Fruit fly (Drosophila melanogaster) whole organism, adult: ENCODE data around the gene Svil.

ENCODE experiments used
- CG11617 ChIP-seq: fragments of 200-800 bp; sonication (Bioruptor generic); optimal IDR thresholded peaks from 2 replicates; lab custom pipeline; 2017; ENCODE audit warnings: mild to moderate bottlenecking, missing biosample characterization, missing genetic modification reagents, missing genetic modification characterization
- CG12768 ChIP-seq: fragments of 200-800 bp; sonication (Bioruptor generic); optimal IDR thresholded peaks from 2 replicates; lab custom pipeline; 2017; ENCODE audit warnings: missing biosample characterization, missing genetic modification characterization, mild to moderate bottlenecking, moderate library complexity, missing genetic modification reagents
- CG14711 ChIP-seq: fragments of 200-800 bp; sonication (Bioruptor generic); optimal IDR thresholded peaks from 2 replicates; lab custom pipeline; 2018; ENCODE audit warnings: missing biosample characterization, mild to moderate bottlenecking, missing genetic modification characterization, moderate library complexity
- CG1620 ChIP-seq: fragments of 200-800 bp; sonication (Bioruptor generic); optimal IDR thresholded peaks from 2 replicates; lab custom pipeline; 2016; ENCODE audit warnings: missing biosample characterization, missing genetic modification characterization
- CG33017 ChIP-seq: fragments of 200-800 bp; sonication (Bioruptor generic); optimal IDR thresholded peaks from 2 replicates; lab custom pipeline; 2018; ENCODE audit warnings: missing biosample characterization, mild to moderate bottlenecking, missing genetic modification characterization, moderate library complexity
- CG5204 ChIP-seq: fragments of 200-800 bp; sonication (Bioruptor generic); optimal IDR thresholded peaks from 2 replicates; lab custom pipeline; 2016; ENCODE audit warnings: missing biosample characterization, missing genetic modification characterization
- CG7045 ChIP-seq: fragments of 200-800 bp; sonication (Bioruptor generic); optimal IDR thresholded peaks from 2 replicates; lab custom pipeline; 2017; ENCODE audit warnings: missing biosample characterization, mild to moderate bottlenecking, missing genetic modification characterization
- CG7101 ChIP-seq: fragments of 200-800 bp; sonication (Bioruptor generic); optimal IDR thresholded peaks from 2 replicates; lab custom pipeline; 2018; ENCODE audit warnings: missing biosample characterization, mild to moderate bottlenecking, missing genetic modification characterization, moderate library complexity
- Clk ChIP-seq: fragments of 200-800 bp; sonication (Bioruptor generic); optimal IDR thresholded peaks from 2 replicates; lab custom pipeline; 2017; ENCODE audit warnings: missing biosample characterization, missing genetic modification characterization
- Crg-1 ChIP-seq: fragments of 200-800 bp; sonication (Bioruptor generic); optimal IDR thresholded peaks from 2 replicates; lab custom pipeline; 2016; ENCODE audit warnings: missing biosample characterization, missing genetic modification characterization
- Hr96 ChIP-seq: fragments of 200-800 bp; sonication (Bioruptor generic); optimal IDR thresholded peaks from 2 replicates; lab custom pipeline; 2016; ENCODE audit warnings: missing biosample characterization, missing genetic modification characterization
- Mnt ChIP-seq: fragments of 200-800 bp; sonication (Bioruptor generic); optimal IDR thresholded peaks from 2 replicates; lab custom pipeline; 2016; ENCODE audit warnings: missing biosample characterization, mild to moderate bottlenecking, missing genetic modification characterization
- bab1 ChIP-seq: fragments of 200-800 bp; sonication (Bioruptor generic); optimal IDR thresholded peaks from 3 replicates; lab custom pipeline; 2019; ENCODE audit warnings: missing biosample characterization, mild to moderate bottlenecking, missing genetic modification characterization, moderate library complexity
- cic ChIP-seq: fragments of 200-800 bp; sonication (Bioruptor generic); optimal IDR thresholded peaks from 2 replicates; lab custom pipeline; 2017; ENCODE audit warnings: missing biosample characterization, mild to moderate bottlenecking, missing genetic modification characterization, moderate library complexity
- cnc ChIP-seq, 2 experiments: fragments of >200 bp; optimal IDR thresholded peaks; 2 replicates each; lab custom pipeline; 2017
- kay ChIP-seq: fragments of 200-800 bp; sonication (Bioruptor generic); peaks from one replicate; lab custom pipeline; 2016; ENCODE audit warnings: missing biosample characterization, missing genetic modification characterization, borderline replicate concordance
- ovo ChIP-seq: fragments of 200-800 bp; sonication (Bioruptor generic); optimal IDR thresholded peaks from 2 replicates; lab custom pipeline; 2016; ENCODE audit warnings: missing biosample characterization, missing genetic modification characterization
- pad ChIP-seq: fragments of 200-800 bp; sonication (Bioruptor generic); optimal IDR thresholded peaks from 3 replicates; lab custom pipeline; 2017; ENCODE audit warnings: missing biosample characterization, missing genetic modification characterization, mild to moderate bottlenecking, moderate library complexity, missing genetic modification reagents
- tj ChIP-seq: fragments of 200-800 bp; sonication (Bioruptor generic); optimal IDR thresholded peaks from 3 replicates; lab custom pipeline; 2017; ENCODE audit warnings: missing biosample characterization, mild to moderate bottlenecking, missing genetic modification characterization, moderate library complexity
- toe ChIP-seq: fragments of 200-800 bp; sonication (Bioruptor generic); optimal IDR thresholded peaks from 2 replicates; lab custom pipeline; 2016; ENCODE audit warnings: missing biosample characterization, missing genetic modification characterization

Gene Svil

dm6 chr3L:2478349-2478959 is 101.0 kb downstream of the Svil start, which contains the start of gene Cyp4d20:
TSS of gene Cyp4d20 (minus strand) at chr3L:2478448.
- TF ChIP-seq CG14711 (peak; percentile 66), cic (no peak), CG33017 (tag; lab: Kevin White, UChicago) (peak; percentile 29), CG1620 (GFP tag; lab: Kevin White, UChicago) (no peak), pad (peak; percentile 14), Mnt (GFP tag; lab: Kevin White, UChicago) (no peak), CG7101 (tag; lab: Kevin White, UChicago) (peak; percentile 36), CG12768 (peak; percentile 34), CG5204 (GFP tag; lab: Kevin White, UChicago) (no peak), Hr96 (no peak), CG11617 (no peak), ovo (GFP tag; lab: Kevin White, UChicago) (no peak), Clk (no peak), cnc (optimal IDR thresholded peaks at IDR 0.05; lab: Kevin White, UChicago) (no peak), tj (no peak), toe (no peak), Crg-1 (GFP tag; lab: Kevin White, UChicago) (no peak), bab1 (GFP tag; lab: Kevin White, UChicago) (no peak), kay (GFP tag; lab: Kevin White, UChicago) (peak; percentile 78), CG7045 (peak; percentile 9)

- TF ChIP-seq Clk = no peak
- TF ChIP-seq toe = peak; percentile 14
- TF ChIP-seq cnc (optimal IDR thresholded peaks at IDR 0.05; lab: Kevin White, UChicago) = no peak
- TF ChIP-seq CG7101 (tag; lab: Kevin White, UChicago) = peak; percentile 2
- no peak for TF ChIP-seq cic
- no peak for TF ChIP-seq CG5204 (GFP tag; lab: Kevin White, UChicago)
- peak; percentile 51 for TF ChIP-seq CG14711
- no peak for TF ChIP-seq CG11617
- no peak for TF ChIP-seq Hr96
- no peak for TF ChIP-seq pad
Measured at dm6 chr3L:2479250-2479649, 101.8 kb downstream of the Svil start.

- peak; percentile 23 for TF ChIP-seq kay (GFP tag; lab: Kevin White, UChicago)
- TF ChIP-seq Clk = no peak
- no peak for TF ChIP-seq cnc (optimal IDR thresholded peaks at IDR 0.05; lab: Kevin White, UChicago)
- TF ChIP-seq Hr96 = no peak
- no peak for TF ChIP-seq ovo (GFP tag; lab: Kevin White, UChicago)
- TF ChIP-seq CG7045 = no peak
Measured at dm6 chr3L:2480470-2480869, 103.0 kb downstream of the Svil start.

- peak; percentile 98 for TF ChIP-seq tj
- TF ChIP-seq CG14711 = peak; percentile 57
- TF ChIP-seq CG5204 (GFP tag; lab: Kevin White, UChicago) = no peak
- no peak for TF ChIP-seq cnc (optimal IDR thresholded peaks at IDR 0.05; lab: Kevin White, UChicago)
- TF ChIP-seq CG7101 (tag; lab: Kevin White, UChicago) = peak; percentile 45
- peak; percentile 61 for TF ChIP-seq bab1 (GFP tag; lab: Kevin White, UChicago)
Measured at dm6 chr3L:2481470-2481869, 104.0 kb downstream of the Svil start.

dm6 chr3L:2482941-2483541 is 105.6 kb downstream of the Svil start:
- TF ChIP-seq tj (peak; percentile 81), CG33017 (tag; lab: Kevin White, UChicago) (no peak), cnc (optimal IDR thresholded peaks at IDR 0.05; lab: Kevin White, UChicago) (no peak), CG11617 (no peak)

dm6 chr3L:2485331-2486115 is 108.1 kb downstream of the Svil start:
- TF ChIP-seq Hr96 = no peak
- peak; percentile 47 for TF ChIP-seq bab1 (GFP tag; lab: Kevin White, UChicago)
- TF ChIP-seq kay (GFP tag; lab: Kevin White, UChicago) = no peak

- TF ChIP-seq toe (no peak), CG11617 (no peak), cnc (optimal IDR thresholded peaks at IDR 0.05; lab: Kevin White, UChicago) (no peak), ovo (GFP tag; lab: Kevin White, UChicago) (no peak), CG12768 (no peak), pad (no peak), CG5204 (GFP tag; lab: Kevin White, UChicago) (no peak), Hr96 (no peak), tj (no peak), CG33017 (tag; lab: Kevin White, UChicago) (no peak), CG7101 (tag; lab: Kevin White, UChicago) (no peak), cic (no peak), bab1 (GFP tag; lab: Kevin White, UChicago) (no peak), CG14711 (no peak), Mnt (GFP tag; lab: Kevin White, UChicago) (no peak), Crg-1 (GFP tag; lab: Kevin White, UChicago) (no peak), Clk (no peak)
Measured at dm6 chr3L:2486493-2486892, 109.0 kb downstream of the Svil start.
